Fruit fly (Drosophila melanogaster) whole organism, embryonic: ENCODE data around the gene CG14402.

Experiments
- Bteb2 ChIP-seq: fragments of 200-800 bp; sonication (Bioruptor generic); optimal IDR thresholded peaks from 2 replicates; lab custom pipeline; 2016; ENCODE audit warnings: missing biosample characterization, missing genetic modification characterization
- CG11247 ChIP-seq: fragments of 200-800 bp; sonication (Bioruptor generic); IDR thresholded peaks from 2 replicates; pipeline ENCODE4 v1.3.6; 2022; ENCODE audit warnings: missing biosample characterization, missing genetic modification characterization
- CG13287 ChIP-seq: fragments of 200-800 bp; sonication (Bioruptor generic); IDR thresholded peaks from 2 replicates; pipeline ENCODE4 v1.3.6; 2022; ENCODE audit warnings: missing biosample characterization, missing genetic modification characterization; ENCODE audit not compliant: partially characterized antibody
- CG15073 ChIP-seq: fragments of 200-800 bp; sonication (Bioruptor generic); optimal IDR thresholded peaks from 2 replicates; lab custom pipeline; 2016; ENCODE audit warnings: missing biosample characterization, missing genetic modification characterization
- CG3065 ChIP-seq: fragments of 200-800 bp; sonication (Bioruptor generic); optimal IDR thresholded peaks from 2 replicates; lab custom pipeline; 2016; ENCODE audit warnings: missing biosample characterization, missing genetic modification characterization
- CG3163 ChIP-seq: fragments of 200-800 bp; sonication (Bioruptor generic); optimal IDR thresholded peaks from 3 replicates; lab custom pipeline; 2016; ENCODE audit warnings: missing biosample characterization, missing genetic modification characterization
- CG32772 ChIP-seq: fragments of 200-800 bp; sonication (Bioruptor generic); IDR thresholded peaks from 2 replicates; pipeline ENCODE4 v1.3.6; 2022; ENCODE audit warnings: missing biosample characterization, missing genetic modification characterization
- CG6272 ChIP-seq: fragments of 200-800 bp; sonication (Bioruptor generic); IDR thresholded peaks from 2 replicates; pipeline ENCODE4 v1.3.6; 2022; ENCODE audit warnings: missing biosample characterization, missing genetic modification characterization
- CG6683 ChIP-seq: fragments of 200-800 bp; sonication (Bioruptor generic); optimal IDR thresholded peaks from 2 replicates; lab custom pipeline; 2017; ENCODE audit warnings: missing biosample characterization, mild to moderate bottlenecking, missing genetic modification characterization, missing genetic modification reagents
- CG7928 ChIP-seq: fragments of 200-800 bp; sonication (Bioruptor generic); optimal IDR thresholded peaks from 2 replicates; lab custom pipeline; 2017; ENCODE audit warnings: missing biosample characterization, mild to moderate bottlenecking, missing genetic modification characterization
- CG7987 ChIP-seq: fragments of 200-800 bp; sonication (Bioruptor generic); optimal IDR thresholded peaks from 2 replicates; lab custom pipeline; 2018; ENCODE audit warnings: missing biosample characterization, mild to moderate bottlenecking, missing genetic modification characterization, moderate library complexity
- CG8290 ChIP-seq, 3 experiments: fragments of 200-800 bp; sonication (Bioruptor generic); optimal IDR thresholded peaks; 2 replicates each; lab custom pipeline; 2016 to 2019; ENCODE audit warnings: missing biosample characterization in 3 of 3, missing genetic modification characterization in 3 of 3, mild to moderate bottlenecking in 2 of 3, moderate library complexity in 1 of 3
- CG8478 ChIP-seq: fragments of >200 bp; optimal IDR thresholded peaks from 2 replicates; lab custom pipeline; 2018
- CG9215 ChIP-seq: fragments of 200-800 bp; sonication (Bioruptor generic); IDR thresholded peaks from 2 replicates; pipeline ENCODE4 v1.3.6; 2022; ENCODE audit warnings: missing biosample characterization, missing genetic modification characterization
- D19A ChIP-seq: fragments of 200-800 bp; optimal IDR thresholded peaks from 3 replicates; lab custom pipeline; 2019; ENCODE audit warnings: missing biosample characterization, mild to moderate bottlenecking, missing genetic modification characterization, moderate library complexity
- Dbx ChIP-seq: fragments of 200-800 bp; sonication (Bioruptor generic); IDR thresholded peaks from 3 replicates; pipeline ENCODE4 v1.3.6; 2022; ENCODE audit warnings: missing biosample characterization, missing genetic modification characterization
- Dip3 ChIP-seq: fragments of 200-800 bp; sonication (Bioruptor generic); optimal IDR thresholded peaks from 3 replicates; lab custom pipeline; 2016; ENCODE audit warnings: missing biosample characterization, missing genetic modification characterization
- Dll ChIP-seq: fragments of 200-800 bp; sonication (Bioruptor generic); IDR thresholded peaks from 4 replicates; pipeline ENCODE4 v1.3.6; 2022; ENCODE audit warnings: missing biosample characterization, missing genetic modification characterization; ENCODE audit not compliant: partially characterized antibody
- E2f2 ChIP-seq: fragments of 200-800 bp; sonication (Bioruptor generic); IDR thresholded peaks from 2 replicates; pipeline ENCODE4 v1.3.6; 2022; ENCODE audit warnings: missing biosample characterization, missing genetic modification characterization
- Ets65A ChIP-seq: fragments of 200-800 bp; sonication (Bioruptor generic); peaks from one replicate; lab custom pipeline; 2016; ENCODE audit warnings: missing biosample characterization, missing genetic modification characterization
- GATAe ChIP-seq: fragments of 200-800 bp; sonication (Bioruptor generic); conservative IDR thresholded peaks from 2 replicates; pipeline ENCODE4 v1.3.6; 2022; ENCODE audit warnings: missing biosample characterization, missing genetic modification characterization
- Gug ChIP-seq: fragments of 200-800 bp; sonication (Bioruptor generic); IDR thresholded peaks from 4 replicates; pipeline ENCODE4 v1.3.6; 2022; ENCODE audit warnings: missing biosample characterization, missing genetic modification characterization
- HLH54F ChIP-seq: fragments of 200-800 bp; sonication (Bioruptor generic); optimal IDR thresholded peaks from 3 replicates; lab custom pipeline; 2016; ENCODE audit warnings: missing biosample characterization, missing genetic modification characterization
- Hr3 ChIP-seq: fragments of 200-800 bp; sonication (Bioruptor generic); optimal IDR thresholded peaks from 3 replicates; lab custom pipeline; 2016; ENCODE audit warnings: missing biosample characterization, missing genetic modification characterization
- Neu2 ChIP-seq: fragments of 200-800 bp; sonication (Bioruptor generic); optimal IDR thresholded peaks from 3 replicates; lab custom pipeline; 2016; ENCODE audit warnings: missing biosample characterization, missing genetic modification characterization, borderline replicate concordance
- PHDP ChIP-seq: fragments of 200-800 bp; sonication (Bioruptor generic); optimal IDR thresholded peaks from 3 replicates; lab custom pipeline; 2018; ENCODE audit warnings: missing biosample characterization, mild to moderate bottlenecking, missing genetic modification characterization, moderate library complexity
- Ptx1 ChIP-seq: fragments of 200-800 bp; sonication (Bioruptor generic); IDR thresholded peaks from 2 replicates; pipeline ENCODE4 v1.3.6; 2022; ENCODE audit warnings: missing biosample characterization, missing genetic modification characterization
- Sox102F ChIP-seq: fragments of 200-800 bp; sonication (Bioruptor generic); optimal IDR thresholded peaks from 2 replicates; lab custom pipeline; 2018; ENCODE audit warnings: missing biosample characterization, mild to moderate bottlenecking, missing genetic modification characterization, moderate library complexity
- Xrp1 ChIP-seq: fragments of 200-800 bp; sonication (Bioruptor generic); IDR thresholded peaks from 2 replicates; pipeline ENCODE4 v1.3.6; 2022; ENCODE audit warnings: missing biosample characterization, missing genetic modification characterization
- cg ChIP-seq: fragments of 200-800 bp; sonication (Bioruptor generic); optimal IDR thresholded peaks from 3 replicates; lab custom pipeline; 2019; ENCODE audit warnings: missing biosample characterization, mild to moderate bottlenecking, missing genetic modification characterization, moderate library complexity
- crc ChIP-seq: fragments of 200-800 bp; sonication (Bioruptor generic); optimal IDR thresholded peaks from 2 replicates; lab custom pipeline; 2016; ENCODE audit warnings: missing biosample characterization, missing genetic modification characterization
- croc ChIP-seq: fragments of 200-800 bp; sonication (Bioruptor generic); conservative IDR thresholded peaks from 3 replicates; pipeline ENCODE4 v1.3.6; 2022; ENCODE audit warnings: missing biosample characterization, missing genetic modification characterization
- dan ChIP-seq: fragments of 200-800 bp; sonication (Bioruptor generic); IDR thresholded peaks from 2 replicates; pipeline ENCODE4 v1.3.6; 2022; ENCODE audit warnings: missing biosample characterization, missing genetic modification characterization
- danr ChIP-seq: fragments of 200-800 bp; sonication (Bioruptor generic); IDR thresholded peaks from 2 replicates; pipeline ENCODE4 v1.3.6; 2022; ENCODE audit warnings: missing biosample characterization, missing genetic modification characterization
- dpn ChIP-seq, 2 experiments: fragments of 200-800 bp; sonication (Bioruptor generic); optimal IDR thresholded peaks; 3 replicates each; lab custom pipeline; 2016; ENCODE audit warnings: missing biosample characterization in 2 of 2, missing genetic modification characterization in 2 of 2
- dysf ChIP-seq: fragments of 200-800 bp; sonication (Bioruptor generic); IDR thresholded peaks from 3 replicates; pipeline ENCODE4 v1.3.6; 2022; ENCODE audit warnings: missing biosample characterization, missing genetic modification characterization
- en ChIP-seq: fragments of 200-800 bp; sonication (Bioruptor generic); optimal IDR thresholded peaks from 2 replicates; lab custom pipeline; 2016; ENCODE audit warnings: missing biosample characterization, missing genetic modification characterization
- eve ChIP-seq, 2 experiments: fragments of >200 bp; optimal IDR thresholded peaks; 2 replicates each; lab custom pipeline; 2017; ENCODE audit warnings: missing biosample characterization in 2 of 2, missing genetic modification characterization in 2 of 2
- gem ChIP-seq: fragments of 200-800 bp; sonication (Bioruptor generic); optimal IDR thresholded peaks from 2 replicates; lab custom pipeline; 2019; ENCODE audit warnings: missing biosample characterization, mild to moderate bottlenecking, missing genetic modification characterization, moderate library complexity
- hb ChIP-seq: fragments of 200-800 bp; sonication (Bioruptor generic); IDR thresholded peaks from 3 replicates; pipeline ENCODE4 v1.3.6; 2022; ENCODE audit warnings: missing biosample characterization, missing genetic modification characterization; ENCODE audit not compliant: partially characterized antibody
- knrl ChIP-seq: fragments of 200-800 bp; sonication (Bioruptor generic); IDR thresholded peaks from 3 replicates; pipeline ENCODE4 v1.3.6; 2022; ENCODE audit warnings: missing biosample characterization, missing genetic modification characterization; ENCODE audit not compliant: partially characterized antibody
- lilli ChIP-seq: fragments of 200-800 bp; sonication (Bioruptor generic); optimal IDR thresholded peaks from 3 replicates; lab custom pipeline; 2016; ENCODE audit warnings: missing biosample characterization, missing genetic modification characterization
- nau ChIP-seq: fragments of 200-800 bp; sonication (Bioruptor generic); optimal IDR thresholded peaks from 3 replicates; lab custom pipeline; 2017; ENCODE audit warnings: missing biosample characterization, mild to moderate bottlenecking, missing genetic modification characterization, missing genetic modification reagents
- nerfin-1 ChIP-seq: fragments of 200-800 bp; sonication (Bioruptor generic); optimal IDR thresholded peaks from 3 replicates; lab custom pipeline; 2019; ENCODE audit warnings: missing biosample characterization, mild to moderate bottlenecking, missing genetic modification characterization, moderate library complexity
- nom ChIP-seq: fragments of 200-800 bp; sonication (Bioruptor generic); optimal IDR thresholded peaks from 2 replicates; lab custom pipeline; 2017; ENCODE audit warnings: missing biosample characterization, missing genetic modification characterization, mild to moderate bottlenecking, moderate library complexity, missing genetic modification reagents
- pnt ChIP-seq: fragments of 200-800 bp; sonication (Bioruptor generic); optimal IDR thresholded peaks from 3 replicates; lab custom pipeline; 2016; ENCODE audit warnings: missing biosample characterization, missing genetic modification characterization
- pzg ChIP-seq: fragments of 200-800 bp; sonication (Bioruptor generic); optimal IDR thresholded peaks from 3 replicates; lab custom pipeline; 2018; ENCODE audit warnings: missing biosample characterization, mild to moderate bottlenecking, missing genetic modification characterization, moderate library complexity
- sna ChIP-seq: fragments of 200-800 bp; sonication (Bioruptor generic); IDR thresholded peaks from 2 replicates; pipeline ENCODE4 v1.3.6; 2022; ENCODE audit warnings: missing biosample characterization, missing genetic modification characterization; ENCODE audit not compliant: partially characterized antibody
- sob ChIP-seq: fragments of 200-800 bp; sonication (Bioruptor generic); IDR thresholded peaks from 2 replicates; pipeline ENCODE4 v1.3.6; 2022; ENCODE audit warnings: missing biosample characterization, missing genetic modification characterization
- z ChIP-seq: fragments of 200-800 bp; sonication (Bioruptor generic); IDR thresholded peaks from 3 replicates; pipeline ENCODE4 v1.3.6; 2022; ENCODE audit warnings: missing biosample characterization, missing genetic modification characterization
- zfh1 ChIP-seq: fragments of 200-800 bp; sonication (Bioruptor generic); IDR thresholded peaks from 3 replicates; pipeline ENCODE4 v1.3.6; 2022; ENCODE audit warnings: missing biosample characterization, missing genetic modification characterization

CG14402 gene

DNA sequence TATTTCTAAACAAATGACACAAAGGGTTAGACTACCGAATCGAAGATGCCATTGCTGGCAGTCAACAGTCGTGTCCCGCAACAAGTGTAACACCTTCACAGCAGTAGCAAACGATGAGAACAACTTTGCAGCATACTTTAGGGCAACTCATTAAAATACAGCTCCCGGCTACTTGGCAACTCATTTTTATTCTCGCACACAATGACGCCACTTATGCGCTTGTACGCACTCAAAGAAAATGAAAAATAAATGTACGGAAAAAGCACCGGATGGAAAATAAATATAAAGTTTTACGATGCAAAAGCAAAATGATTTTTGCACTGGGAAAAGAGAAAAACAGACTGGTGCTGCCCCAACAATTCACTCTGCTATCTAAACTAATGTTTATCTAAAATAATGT is 42.1 kb downstream of the CG14402 start (continued):
- TF ChIP-seq CG11247 (GFP tag; lab: Robert Waterston, UW) (peak; percentile 36; the same call in 1 of the 2 replicates), D19A (tag; lab: Kevin White, UChicago) (peak; percentile 1), Ptx1 (GFP tag; lab: Robert Waterston, UW) (no peak), CG3163 (GFP tag; lab: Kevin White, UChicago) (no peak), Sox102F (GFP tag; lab: Kevin White, UChicago) (peak; percentile 37), dpn (GFP tag; optimal IDR thresholded peaks at IDR 0.05; lab: Kevin White, UChicago) (no peak), knrl (GFP tag; lab: Robert Waterston, UW) (no peak; the same call in 2 of the 3 replicates), CG3065 (GFP tag; lab: Kevin White, UChicago) (no peak), Xrp1 (peak; percentile 57), pzg (GFP tag; lab: Kevin White, UChicago) (no peak), Dbx (GFP tag; lab: Robert Waterston, UW) (0 out of 3 replicates have a peak, but pooled peaks have one; percentile 8), Ets65A (GFP tag; lab: Kevin White, UChicago) (no peak), CG8478 (no peak), CG7987 (GFP tag; lab: Kevin White, UChicago) (no peak), eve (GFP tag; optimal IDR thresholded peaks at IDR 0.05; lab: Kevin White, UChicago) (peak in 1 of 2 experiments; percentile 60), Dip3 (GFP tag; lab: Kevin White, UChicago) (no peak), crc (GFP tag; lab: Kevin White, UChicago) (no peak), Gug (GFP tag; lab: Robert Waterston, UW) (peak; percentile 41; the same call in 2 of the 4 replicates), lilli (GFP tag; lab: Kevin White, UChicago) (peak; percentile 29), danr (no peak), sna (GFP tag; lab: Robert Waterston, UW) (no peak), CG15073 (GFP tag; lab: Kevin White, UChicago) (peak; percentile 99), croc (GFP tag; lab: Robert Waterston, UW) (no peak), CG9215 (GFP tag; lab: Robert Waterston, UW) (no peak), nau (GFP tag; lab: Kevin White, UChicago) (no peak), GATAe (no peak), pnt (GFP tag; lab: Kevin White, UChicago) (no peak), CG6272 (no peak), z (GFP tag; lab: Robert Waterston, UW) (0 out of 3 replicates have a peak, but pooled peaks have one; percentile 21), dan (GFP tag; lab: Robert Waterston, UW) (no peak), CG13287 (GFP tag; lab: Robert Waterston, UW) (peak; percentile 16; the same call in 1 of the 2 replicates), cg (GFP tag; lab: Kevin White, UChicago) (peak; percentile 61), nerfin-1 (tag; lab: Kevin White, UChicago) (no peak), E2f2 (no peak), CG6683 (GFP tag; lab: Kevin White, UChicago) (no peak), Neu2 (GFP tag; lab: Kevin White, UChicago) (no peak), hb (GFP tag; lab: Robert Waterston, UW) (no peak), PHDP (tag; lab: Kevin White, UChicago) (no peak), HLH54F (GFP tag; lab: Kevin White, UChicago) (no peak), gem (peak; percentile 3), nom (GFP tag; lab: Kevin White, UChicago) (peak; percentile 45), Hr3 (no peak), CG32772 (GFP tag; lab: Robert Waterston, UW) (0 out of 2 replicates have a peak, but pooled peaks have one; percentile 17), CG7928 (GFP tag; lab: Kevin White, UChicago) (no peak), en (GFP tag; lab: Kevin White, UChicago) (no peak), CG8290 (GFP tag; optimal IDR thresholded peaks at IDR 0.05; lab: Kevin White, UChicago) (no peak), CG8290 (tag; optimal IDR thresholded peaks at IDR 0.05; lab: Kevin White, UChicago) (peak in 1 of 2 experiments; percentile 43), Dll (GFP tag; lab: Robert Waterston, UW) (no peak), Bteb2 (no peak), zfh1 (GFP tag; lab: Robert Waterston, UW) (peak; percentile 38; the same call in 1 of the 3 replicates), sob (peak; percentile 54), dysf (GFP tag; lab: Robert Waterston, UW) (peak; percentile 25; the same call in 1 of the 3 replicates)
